Worm (Caenorhabditis elegans): Measurements from ENCODE around the gene T23G4.2.

- TF ChIP-seq nhr-84 (tag; optimal IDR thresholded peaks at IDR 0.05) = no peak
- no peak for TF ChIP-seq sox-4 (tag; optimal IDR thresholded peaks at IDR 0.05)
- TF ChIP-seq nhr-28 (tag; optimal IDR thresholded peaks at IDR 0.05) = no peak
- TF ChIP-seq ama-1 (optimal IDR thresholded peaks at IDR 0.05) = no peak
- TF ChIP-seq nhr-237 (tag; optimal IDR thresholded peaks at IDR 0.05) = no peak
- no peak for TF ChIP-seq jun-1 (tag; optimal IDR thresholded peaks at IDR 0.05)
Measured at ce11 chrIV:13709069-13709640, 19.8 kb upstream of the T23G4.2 start.

All from whole organism, L1 larva.